Fruit fly (Drosophila melanogaster): ENCODE results near the gene CG43063.

dm6 chr3R:13075728-13076127 is 10.3 kb upstream of the CG43063 start:
- TF ChIP-seq CG11617 (GFP tag; optimal IDR thresholded peaks at IDR 0.05) (no peak), Clk (GFP tag; optimal IDR thresholded peaks at IDR 0.05) (no peak), ovo (GFP tag; optimal IDR thresholded peaks at IDR 0.05) (no peak), CG33017 (tag; optimal IDR thresholded peaks at IDR 0.05) (no peak), pad (GFP tag; optimal IDR thresholded peaks at IDR 0.05) (no peak), kay (GFP tag; ENCODE audit: borderline replicate concordance) (no peak), CG7101 (tag; optimal IDR thresholded peaks at IDR 0.05) (no peak), Crg-1 (GFP tag; optimal IDR thresholded peaks at IDR 0.05) (no peak), cic (GFP tag; optimal IDR thresholded peaks at IDR 0.05) (no peak), CG5204 (GFP tag; optimal IDR thresholded peaks at IDR 0.05) (no peak)
